Worm (Caenorhabditis elegans): ENCODE data around the gene kbp-2.
A peak's percentile ranks its signal among the peaks of the same experiment; 100 is the strongest.

The kbp-2 gene

DNA sequence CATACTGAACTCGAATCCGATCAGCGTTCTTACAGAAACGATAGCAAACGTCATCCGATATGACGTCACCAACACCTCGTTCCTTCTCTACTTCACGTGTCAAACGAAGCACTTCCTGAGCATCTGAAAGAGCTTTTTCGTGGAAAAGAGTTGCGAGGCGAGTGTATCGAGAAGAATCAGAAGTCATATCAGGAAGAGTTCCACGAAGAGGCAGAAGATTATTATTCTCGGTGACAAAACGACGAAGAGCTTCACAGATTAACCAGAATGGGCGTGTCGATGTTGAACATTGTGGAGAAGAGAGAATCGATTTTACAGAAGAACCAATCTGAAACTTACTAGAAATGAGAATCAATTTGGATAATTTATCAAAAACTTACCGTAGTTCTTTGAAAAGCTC lies 15.2 kb upstream of the kbp-2 start:
- TF ChIP-seq sox-4 (tag; optimal IDR thresholded peaks at IDR 0.05) (no peak), nhr-76 (tag; optimal IDR thresholded peaks at IDR 0.05) (no peak), pag-3 (tag; optimal IDR thresholded peaks at IDR 0.05; ENCODE audit: borderline replicate concordance, insufficient read depth) (no peak), skn-1 (tag; optimal IDR thresholded peaks at IDR 0.05) (no peak), ceh-90 (tag; optimal IDR thresholded peaks at IDR 0.05) (no peak), Y116A8C.19 (tag; optimal IDR thresholded peaks at IDR 0.05; ENCODE audit: borderline replicate concordance) (no peak), tlp-1 (tag; optimal IDR thresholded peaks at IDR 0.05) (no peak), ceh-63 (GFP tag; optimal IDR thresholded peaks at IDR 0.05) (no peak), fos-1 (tag; optimal IDR thresholded peaks at IDR 0.05) (no peak), sup-37 (GFP tag; optimal IDR thresholded peaks at IDR 0.05) (no peak), jun-1 (tag; optimal IDR thresholded peaks at IDR 0.05) (no peak), hlh-4 (tag; optimal IDR thresholded peaks at IDR 0.05) (no peak), alr-1 (tag; optimal IDR thresholded peaks at IDR 0.05; ENCODE audit: borderline replicate concordance) (no peak), pqm-1 (tag; optimal IDR thresholded peaks at IDR 0.05) (no peak), mdl-1 (tag; optimal IDR thresholded peaks at IDR 0.05) (no peak), ceh-82 (tag; optimal IDR thresholded peaks at IDR 0.05) (no peak), hpl-2 (GFP tag; optimal IDR thresholded peaks at IDR 0.05) (no peak), nhr-237 (tag; optimal IDR thresholded peaks at IDR 0.05) (no peak), aha-1 (tag; optimal IDR thresholded peaks at IDR 0.05) (no peak), dsc-1 (tag; optimal IDR thresholded peaks at IDR 0.05) (no peak)

DNA sequence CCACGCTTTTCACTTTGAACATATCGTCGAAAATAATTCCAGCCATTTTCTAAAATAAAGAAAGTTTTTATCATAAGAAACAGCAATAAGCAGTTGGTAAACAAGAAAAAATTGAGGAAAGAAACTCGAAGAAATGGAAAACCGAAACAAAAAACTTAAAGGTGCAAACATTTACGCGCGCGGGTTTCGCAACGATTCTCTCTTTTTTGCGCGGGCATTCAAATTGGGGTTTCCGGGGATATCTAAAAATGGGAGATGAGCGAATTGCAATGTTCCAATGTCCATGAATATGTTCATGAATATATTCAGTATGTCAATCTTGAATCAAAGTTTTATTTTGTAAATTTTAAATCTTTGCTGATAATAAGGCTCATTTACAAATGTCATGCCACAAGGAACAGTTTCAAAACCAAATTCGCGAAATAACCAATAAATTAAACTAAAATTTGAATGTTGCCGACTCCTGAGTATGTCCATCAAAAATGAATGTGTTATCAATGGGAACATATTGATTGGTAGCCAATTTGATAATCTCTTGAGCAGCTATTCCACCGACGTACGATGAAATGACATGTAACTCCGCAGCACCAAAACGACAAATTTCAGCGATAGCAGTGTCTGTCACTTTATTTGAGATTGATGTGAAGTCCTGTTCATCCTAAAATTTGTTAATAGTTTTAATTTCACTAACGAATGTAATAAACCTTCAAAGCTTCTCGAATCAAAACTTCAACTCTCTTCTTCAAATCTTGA lies 14.5 kb upstream of the kbp-2 start, which contains the start of gene rpb-8:
Gene rpb-8, minus strand, starts transcription at position 49 of the 753 bp plus-strand sequence.
- peak; percentile 38 for TF ChIP-seq tbx-2 (tag; optimal IDR thresholded peaks at IDR 0.05)
- TF ChIP-seq snu-23 (GFP tag; optimal IDR thresholded peaks at IDR 0.05), result peak; percentile 54
- peak; percentile 27 for TF ChIP-seq ceh-90 (tag; optimal IDR thresholded peaks at IDR 0.05)
- peak; percentile 45 for TF ChIP-seq nhr-20 (tag; optimal IDR thresholded peaks at IDR 0.05)
- TF ChIP-seq nhr-19 (GFP tag; conservative IDR thresholded peaks at IDR 0.05), result peak; percentile 35
- peak; percentile 32 for TF ChIP-seq fkh-8 (tag; optimal IDR thresholded peaks at IDR 0.05)
- no peak for TF ChIP-seq nhr-85 (tag)
- TF ChIP-seq efl-3 (GFP tag; optimal IDR thresholded peaks at IDR 0.05), result no peak
- TF ChIP-seq lir-3 (tag; optimal IDR thresholded peaks at IDR 0.05; ENCODE audit: poor library complexity), result peak; percentile 37
- no peak for TF ChIP-seq C34B4.2 (tag; optimal IDR thresholded peaks at IDR 0.05)
- peak; percentile 17 for TF ChIP-seq nhr-90 (tag; optimal IDR thresholded peaks at IDR 0.05; ENCODE audit: poor library complexity)
- peak; percentile 29 for TF ChIP-seq swsn-7 (tag; optimal IDR thresholded peaks at IDR 0.05)
- TF ChIP-seq nhr-77 (tag; optimal IDR thresholded peaks at IDR 0.05), result peak; percentile 20
- peak; percentile 53 for TF ChIP-seq skn-1 (tag; optimal IDR thresholded peaks at IDR 0.05)
- peak; percentile 90 to 95 (median 90) for TF ChIP-seq dpl-1 (GFP tag; optimal IDR thresholded peaks at IDR 0.05)
- peak; percentile 3 for TF ChIP-seq irx-1 (tag; optimal IDR thresholded peaks at IDR 0.05)
- TF ChIP-seq hlh-17 (GFP tag; optimal IDR thresholded peaks at IDR 0.05; ENCODE audit: borderline replicate concordance), result no peak
- no peak for TF ChIP-seq unc-62 (GFP tag; optimal IDR thresholded peaks at IDR 0.05)
- TF ChIP-seq snpc-4 (tag; optimal IDR thresholded peaks at IDR 0.05), result no peak
- no peak for TF ChIP-seq unc-98 (GFP tag; IDR thresholded peaks at IDR 0.05)
- peak; percentile 69 for TF ChIP-seq C16A3.4 (tag; optimal IDR thresholded peaks at IDR 0.05)
- peak; percentile 46 for TF ChIP-seq lin-15B (tag; optimal IDR thresholded peaks at IDR 0.05)
- no peak for TF ChIP-seq ceh-88 (GFP tag; IDR thresholded peaks at IDR 0.05)
- no peak for TF ChIP-seq nhr-237 (tag; optimal IDR thresholded peaks at IDR 0.05)
- TF ChIP-seq ceh-82 (tag; optimal IDR thresholded peaks at IDR 0.05), result peak in 2 of 3 experiments; percentile 28 to 71
- TF ChIP-seq lsy-2 (tag; optimal IDR thresholded peaks at IDR 0.05), result peak; percentile 56 to 80
- peak; percentile 7 for TF ChIP-seq ztf-4 (tag; optimal IDR thresholded peaks at IDR 0.05)
- TF ChIP-seq sup-37 (GFP tag; optimal IDR thresholded peaks at IDR 0.05), result no peak
- TF ChIP-seq lin-35 (GFP tag; optimal IDR thresholded peaks at IDR 0.05), result peak; percentile 94 to 96
- peak; percentile 2; the same call in 1 of the 2 replicates for TF ChIP-seq isw-1 (GFP tag; IDR thresholded peaks at IDR 0.05)
- TF ChIP-seq nhr-47 (tag; optimal IDR thresholded peaks at IDR 0.05), result peak; percentile 52
- peak in 1 of 6 experiments; percentile 23 for TF ChIP-seq elt-3 (tag; optimal IDR thresholded peaks at IDR 0.05)
- TF ChIP-seq efl-1 (optimal IDR thresholded peaks at IDR 0.05), result peak; percentile 87 to 93
- peak; percentile 93 to 99 for TF ChIP-seq efl-1 (GFP tag; optimal IDR thresholded peaks at IDR 0.05 in 1 of 2)
- peak in 1 of 2 experiments; percentile 20 for TF ChIP-seq mdl-1 (tag; optimal IDR thresholded peaks at IDR 0.05)
- peak; percentile 22 for TF ChIP-seq zip-4 (GFP tag; optimal IDR thresholded peaks at IDR 0.05)

Measured in whole organism, L1 larva.